Worm (Caenorhabditis elegans) whole organism, L1 larva: ENCODE data around the gene zipt-9.
A peak's percentile ranks its signal among the peaks of the same experiment; 100 is the strongest.

Experiments
- lin-13 ChIP-seq: fragments of 150-350 bp; optimal IDR thresholded peaks from 2 replicates; lab custom pipeline; 2014; ENCODE audit warnings: missing biosample characterization, missing genetic modification reagents, missing genetic modification characterization
- mep-1 ChIP-seq: fragments of 150-350 bp; optimal IDR thresholded peaks from 2 replicates; lab custom pipeline; 2014; ENCODE audit warnings: missing biosample characterization, missing genetic modification characterization
- unc-86 ChIP-seq: sonication (generic microtip); optimal IDR thresholded peaks from 2 replicates; lab custom pipeline; 2016; ENCODE audit warnings: missing genetic modification characterization, missing compliant biosample characterization
- ztf-4 ChIP-seq: fragments of 150-350 bp; optimal IDR thresholded peaks from 2 replicates; lab custom pipeline; 2014; ENCODE audit warnings: missing biosample characterization, missing genetic modification characterization

- no peak for TF ChIP-seq ztf-4 (tag; lab: Kevin White, UChicago)
- TF ChIP-seq mep-1 (tag; lab: Kevin White, UChicago), result peak; percentile 34
- TF ChIP-seq unc-86 (tag; lab: Kevin White, UChicago), result no peak
- TF ChIP-seq lin-13 (GFP tag; lab: Kevin White, UChicago), result no peak
These were observed 42.3 kb upstream of the zipt-9 start for ce11 chrV:13757349-13757748.
